Fruit fly (Drosophila melanogaster) whole organism, embryonic: ENCODE data around the gene CG32944.
A peak's percentile ranks its signal among the peaks of the same experiment; 100 is the strongest.

ENCODE experiments used
- ATbp ChIP-seq: fragments of 200-800 bp; sonication (Bioruptor generic); optimal IDR thresholded peaks from 2 replicates; lab custom pipeline; 2017; ENCODE audit warnings: missing biosample characterization, mild to moderate bottlenecking, missing genetic modification characterization, missing genetic modification reagents
- Abd-B ChIP-seq: fragments of 200-800 bp; sonication (Bioruptor generic); optimal IDR thresholded peaks from 2 replicates; lab custom pipeline; 2018; ENCODE audit warnings: missing biosample characterization, mild to moderate bottlenecking, missing genetic modification characterization, moderate library complexity
- Asciz ChIP-seq: fragments of 200-800 bp; sonication (Bioruptor generic); optimal IDR thresholded peaks from 2 replicates; lab custom pipeline; 2017; ENCODE audit warnings: missing biosample characterization, mild to moderate bottlenecking, missing genetic modification characterization, missing genetic modification reagents
- BEAF-32 ChIP-seq: fragments of 200-800 bp; sonication (Bioruptor generic); optimal IDR thresholded peaks from 3 replicates; lab custom pipeline; 2017; ENCODE audit warnings: missing biosample characterization, missing genetic modification characterization, mild to moderate bottlenecking, moderate library complexity, missing genetic modification reagents
- CG10462 ChIP-seq: fragments of 200-800 bp; sonication (Bioruptor generic); optimal IDR thresholded peaks from 2 replicates; lab custom pipeline; 2016; ENCODE audit warnings: missing biosample characterization, missing genetic modification characterization
- CG13894 ChIP-seq: fragments of 200-800 bp; sonication (Bioruptor generic); optimal IDR thresholded peaks from 3 replicates; lab custom pipeline; 2018; ENCODE audit warnings: missing biosample characterization, mild to moderate bottlenecking, missing genetic modification characterization, moderate library complexity
- CG14050 ChIP-seq: fragments of 200-800 bp; sonication (Bioruptor generic); IDR thresholded peaks from 3 replicates; pipeline ENCODE4 v1.3.6; 2022; ENCODE audit warnings: missing biosample characterization, missing genetic modification characterization
- CG17385 ChIP-seq: fragments of 200-800 bp; sonication (Bioruptor generic); optimal IDR thresholded peaks from 3 replicates; lab custom pipeline; 2018; ENCODE audit warnings: missing biosample characterization, mild to moderate bottlenecking, missing genetic modification characterization
- CG34422 ChIP-seq: fragments of 200-800 bp; sonication (Bioruptor generic); IDR thresholded peaks from 3 replicates; pipeline ENCODE4 v1.3.6; 2022; ENCODE audit warnings: missing biosample characterization, missing genetic modification characterization
- CG5180 ChIP-seq: fragments of 200-800 bp; sonication (Bioruptor generic); optimal IDR thresholded peaks from 3 replicates; lab custom pipeline; 2017; ENCODE audit warnings: missing biosample characterization, missing genetic modification characterization, mild to moderate bottlenecking, moderate library complexity, missing genetic modification reagents
- CG5953 ChIP-seq: fragments of 200-800 bp; sonication (Bioruptor generic); IDR thresholded peaks from 2 replicates; pipeline ENCODE4 v1.3.6; 2022; ENCODE audit warnings: missing biosample characterization, missing genetic modification characterization
- CG6854 ChIP-seq: fragments of 200-800 bp; sonication (Bioruptor generic); optimal IDR thresholded peaks from 3 replicates; lab custom pipeline; 2017; ENCODE audit warnings: missing biosample characterization, mild to moderate bottlenecking, missing genetic modification characterization
- CG7556 ChIP-seq: fragments of 200-800 bp; sonication (Bioruptor generic); optimal IDR thresholded peaks from 2 replicates; lab custom pipeline; 2017; ENCODE audit warnings: missing biosample characterization, mild to moderate bottlenecking, missing genetic modification characterization
- CG7963 ChIP-seq: fragments of 200-800 bp; sonication (Bioruptor generic); IDR thresholded peaks from 3 replicates; pipeline ENCODE4 v1.3.6; 2022; ENCODE audit warnings: missing biosample characterization, missing genetic modification characterization; ENCODE audit not compliant: partially characterized antibody
- CG8290 ChIP-seq, 3 experiments: fragments of 200-800 bp; sonication (Bioruptor generic); optimal IDR thresholded peaks; 2 replicates each; lab custom pipeline; 2016 to 2019; ENCODE audit warnings: missing biosample characterization in 3 of 3, missing genetic modification characterization in 3 of 3, mild to moderate bottlenecking in 2 of 3, moderate library complexity in 1 of 3
- CG8924 ChIP-seq: fragments of 200-800 bp; optimal IDR thresholded peaks from 3 replicates; lab custom pipeline; 2019; ENCODE audit warnings: missing biosample characterization, mild to moderate bottlenecking, missing genetic modification characterization, moderate library complexity
- CG9727 ChIP-seq: fragments of 200-800 bp; sonication (Bioruptor generic); optimal IDR thresholded peaks from 3 replicates; lab custom pipeline; 2017; ENCODE audit warnings: missing biosample characterization, mild to moderate bottlenecking, missing genetic modification characterization
- CG9876 ChIP-seq: fragments of 200-800 bp; sonication (Bioruptor generic); optimal IDR thresholded peaks from 2 replicates; lab custom pipeline; 2016; ENCODE audit warnings: missing biosample characterization, missing genetic modification characterization
- Deaf1 ChIP-seq: fragments of 200-800 bp; optimal IDR thresholded peaks from 3 replicates; lab custom pipeline; 2019; ENCODE audit warnings: missing biosample characterization, mild to moderate bottlenecking, missing genetic modification characterization, moderate library complexity
- E2f2 ChIP-seq: fragments of 200-800 bp; sonication (Bioruptor generic); IDR thresholded peaks from 2 replicates; pipeline ENCODE4 v1.3.6; 2022; ENCODE audit warnings: missing biosample characterization, missing genetic modification characterization
- Fer3 ChIP-seq: fragments of 200-800 bp; sonication (Bioruptor generic); optimal IDR thresholded peaks from 2 replicates; lab custom pipeline; 2018; ENCODE audit warnings: missing biosample characterization, mild to moderate bottlenecking, missing genetic modification characterization, moderate library complexity
- HLH54F ChIP-seq: fragments of 200-800 bp; sonication (Bioruptor generic); optimal IDR thresholded peaks from 3 replicates; lab custom pipeline; 2016; ENCODE audit warnings: missing biosample characterization, missing genetic modification characterization
- Hand ChIP-seq: fragments of 200-800 bp; sonication (Bioruptor generic); optimal IDR thresholded peaks from 2 replicates; lab custom pipeline; 2017; ENCODE audit warnings: mild to moderate bottlenecking, missing biosample characterization, missing genetic modification reagents, missing genetic modification characterization
- HmgD ChIP-seq: fragments of 200-800 bp; sonication (Bioruptor generic); optimal IDR thresholded peaks from 3 replicates; lab custom pipeline; 2016; ENCODE audit warnings: missing biosample characterization, missing genetic modification characterization
- Hr39 ChIP-seq: fragments of >200 bp; optimal IDR thresholded peaks from 2 replicates; lab custom pipeline; 2017
- Med ChIP-seq: fragments of 200-800 bp; sonication (Bioruptor generic); peaks from one replicate; lab custom pipeline; 2016; ENCODE audit warnings: missing biosample characterization, missing genetic modification characterization, mild to moderate bottlenecking, inconsistent platforms, moderate library complexity
- Nf-YC ChIP-seq: fragments of 200-800 bp; optimal IDR thresholded peaks from 3 replicates; lab custom pipeline; 2019; ENCODE audit warnings: missing biosample characterization, mild to moderate bottlenecking, missing genetic modification characterization, moderate library complexity
- PHDP ChIP-seq: fragments of 200-800 bp; sonication (Bioruptor generic); optimal IDR thresholded peaks from 3 replicates; lab custom pipeline; 2018; ENCODE audit warnings: missing biosample characterization, mild to moderate bottlenecking, missing genetic modification characterization, moderate library complexity
- Trl ChIP-seq, 3 experiments: fragments of >200 bp in 2 of 3; fragments of 200-800 bp in 1 of 3; sonication (Bioruptor generic) in 1 of 3; optimal IDR thresholded peaks; 2 replicates in 1 of 3; 3 replicates in 2 of 3; lab custom pipeline; 2016 to 2017; ENCODE audit warnings: missing biosample characterization in 1 of 3, missing genetic modification characterization in 1 of 3
- ac ChIP-seq: fragments of 200-800 bp; sonication (Bioruptor generic); optimal IDR thresholded peaks from 3 replicates; lab custom pipeline; 2017; ENCODE audit warnings: missing biosample characterization, mild to moderate bottlenecking, missing genetic modification characterization
- al ChIP-seq: fragments of 200-800 bp; sonication (Bioruptor generic); IDR thresholded peaks from 2 replicates; pipeline ENCODE4 v1.3.6; 2022; ENCODE audit warnings: missing biosample characterization, missing genetic modification characterization
- cg ChIP-seq: fragments of 200-800 bp; sonication (Bioruptor generic); optimal IDR thresholded peaks from 3 replicates; lab custom pipeline; 2019; ENCODE audit warnings: missing biosample characterization, mild to moderate bottlenecking, missing genetic modification characterization, moderate library complexity
- chinmo ChIP-seq: fragments of 200-800 bp; sonication (Bioruptor generic); IDR thresholded peaks from 4 replicates; pipeline ENCODE4 v1.3.6; 2022; ENCODE audit warnings: missing biosample characterization, missing genetic modification characterization; ENCODE audit not compliant: partially characterized antibody
- ewg ChIP-seq: fragments of 200-800 bp; sonication (Bioruptor generic); optimal IDR thresholded peaks from 3 replicates; lab custom pipeline; 2017; ENCODE audit warnings: mild to moderate bottlenecking, missing biosample characterization, missing genetic modification reagents, missing genetic modification characterization
- hb ChIP-seq: fragments of 200-800 bp; sonication (Bioruptor generic); IDR thresholded peaks from 3 replicates; pipeline ENCODE4 v1.3.6; 2022; ENCODE audit warnings: missing biosample characterization, missing genetic modification characterization; ENCODE audit not compliant: partially characterized antibody
- jigr1 ChIP-seq: fragments of 200-800 bp; sonication (Bioruptor generic); IDR thresholded peaks from 3 replicates; pipeline ENCODE4 v1.3.6; 2022; ENCODE audit warnings: missing biosample characterization, missing genetic modification characterization
- knrl ChIP-seq: fragments of 200-800 bp; sonication (Bioruptor generic); IDR thresholded peaks from 3 replicates; pipeline ENCODE4 v1.3.6; 2022; ENCODE audit warnings: missing biosample characterization, missing genetic modification characterization; ENCODE audit not compliant: partially characterized antibody
- luna ChIP-seq: fragments of 200-800 bp; sonication (Bioruptor generic); optimal IDR thresholded peaks from 2 replicates; lab custom pipeline; 2016; ENCODE audit warnings: missing biosample characterization, missing genetic modification characterization
- oc ChIP-seq: fragments of 200-800 bp; sonication (Bioruptor generic); optimal IDR thresholded peaks from 2 replicates; lab custom pipeline; 2018; ENCODE audit warnings: missing biosample characterization, mild to moderate bottlenecking, missing genetic modification characterization, moderate library complexity
- row ChIP-seq: fragments of 200-800 bp; sonication (Bioruptor generic); IDR thresholded peaks from 3 replicates; pipeline ENCODE4 v1.3.6; 2022; ENCODE audit warnings: missing biosample characterization, missing genetic modification characterization
- scrt ChIP-seq: fragments of 200-800 bp; sonication (Bioruptor generic); optimal IDR thresholded peaks from 2 replicates; lab custom pipeline; 2018; ENCODE audit warnings: missing biosample characterization, mild to moderate bottlenecking, missing genetic modification characterization, moderate library complexity
- sug ChIP-seq: fragments of 200-800 bp; optimal IDR thresholded peaks from 2 replicates; lab custom pipeline; 2019; ENCODE audit warnings: missing biosample characterization, mild to moderate bottlenecking, missing genetic modification characterization, moderate library complexity
- ttk ChIP-seq: fragments of 200-800 bp; sonication (Bioruptor generic); IDR thresholded peaks from 2 replicates; pipeline ENCODE4 v2.1.2; 2022; ENCODE audit warnings: missing biosample characterization, missing genetic modification characterization
- wor ChIP-seq: fragments of 200-800 bp; sonication (Bioruptor generic); IDR thresholded peaks from 2 replicates; pipeline ENCODE4 v1.3.6; 2022; ENCODE audit warnings: missing biosample characterization, missing genetic modification characterization

Gene CG32944

dm6 chr3R:4419482-4419881, at the start of gene CG32944:
CG32944 (minus strand) TSS chr3R:4419578.
- TF ChIP-seq Fer3 (tag; lab: Kevin White, UChicago) (no peak), E2f2 (GFP tag; lab: Robert Waterston, UW) (no peak), CG8290 (GFP tag; optimal IDR thresholded peaks at IDR 0.05; lab: Kevin White, UChicago) (no peak), CG8290 (tag; optimal IDR thresholded peaks at IDR 0.05; lab: Kevin White, UChicago) (no peak), CG34422 (GFP tag; lab: Robert Waterston, UW) (no peak), oc (tag; lab: Kevin White, UChicago) (no peak), CG6854 (GFP tag; lab: Kevin White, UChicago) (no peak), CG17385 (no peak), sug (tag; lab: Kevin White, UChicago) (no peak), Hr39 (lab: Kevin White, UChicago) (no peak), Abd-B (GFP tag; lab: Kevin White, UChicago) (no peak), wor (no peak), CG13894 (peak; percentile 45), jigr1 (GFP tag; lab: Robert Waterston, UW) (no peak), Trl (optimal IDR thresholded peaks at IDR 0.05; lab: Kevin White, UChicago) (peak; percentile 26 to 38), Trl (GFP tag; optimal IDR thresholded peaks at IDR 0.05; lab: Kevin White, UChicago) (no peak), ac (GFP tag; lab: Kevin White, UChicago) (no peak), cg (GFP tag; lab: Kevin White, UChicago) (peak; percentile 27), Hand (GFP tag; lab: Kevin White, UChicago) (peak; percentile 10), Asciz (no peak), CG9876 (GFP tag; lab: Kevin White, UChicago) (no peak), CG14050 (GFP tag; lab: Robert Waterston, UW) (no peak), row (no peak), ATbp (GFP tag; lab: Kevin White, UChicago) (no peak), chinmo (GFP tag; lab: Robert Waterston, UW) (0 out of 4 replicates have a peak, but pooled peaks have one; percentile 22), CG9727 (GFP tag; lab: Kevin White, UChicago) (no peak), ttk (GFP tag; lab: Robert Waterston, UW) (no peak), CG5953 (0 out of 2 replicates have a peak, but pooled peaks have one; percentile 9), knrl (0 out of 3 replicates have a peak, but pooled peaks have one; percentile 16), PHDP (tag; lab: Kevin White, UChicago) (no peak), hb (GFP tag; lab: Robert Waterston, UW) (no peak), CG7963 (no peak), CG7556 (GFP tag; lab: Kevin White, UChicago) (no peak), ewg (peak; percentile 93), HLH54F (GFP tag; lab: Kevin White, UChicago) (no peak), BEAF-32 (no peak), HmgD (GFP tag; lab: Kevin White, UChicago) (no peak), CG10462 (GFP tag; lab: Kevin White, UChicago) (no peak), Deaf1 (peak; percentile 27), al (GFP tag; lab: Robert Waterston, UW) (no peak), Med (GFP tag; lab: Kevin White, UChicago) (peak; percentile 69), CG5180 (peak; percentile 13), scrt (peak; percentile 29), CG8924 (tag; lab: Kevin White, UChicago) (no peak), Nf-YC (tag; lab: Kevin White, UChicago) (no peak), luna (GFP tag; lab: Kevin White, UChicago) (no peak)
